Worm (Caenorhabditis elegans) whole organism, L1 larva: ENCODE measurements around the gene cul-4.

Source experiments
- egl-27 ChIP-seq, 2 experiments: fragments of 150-350 bp in 1 of 2; sonication (generic microtip); optimal IDR thresholded peaks; 3 replicates each; lab custom pipeline; 2017 to 2018; ENCODE audit warnings: missing biosample characterization in 2 of 2, missing genetic modification characterization in 2 of 2, missing genetic modification reagents in 2 of 2
- elt-3 ChIP-seq, 6 experiments: fragments of 150-350 bp in 1 of 6; sonication (generic microtip); optimal IDR thresholded peaks; 2 replicates each; lab custom pipeline; 2017 to 2018; ENCODE audit warnings: missing biosample characterization in 6 of 6, missing genetic modification characterization in 6 of 6, inconsistent platforms in 1 of 6
- mdl-1 ChIP-seq, 2 experiments: fragments of 150-350 bp; optimal IDR thresholded peaks; 2 replicates each; lab custom pipeline; 2014 to 2017; ENCODE audit warnings: missing biosample characterization in 2 of 2, missing genetic modification characterization in 2 of 2, inconsistent platforms in 1 of 2
- nhr-20 ChIP-seq: sonication (generic microtip); optimal IDR thresholded peaks from 2 replicates; lab custom pipeline; 2016; ENCODE audit warnings: mild to moderate bottlenecking, missing genetic modification characterization, missing compliant biosample characterization
- nhr-76 ChIP-seq: sonication (generic microtip); optimal IDR thresholded peaks from 2 replicates; lab custom pipeline; 2017; ENCODE audit warnings: missing biosample characterization, missing genetic modification characterization
- nhr-84 ChIP-seq: sonication (generic microtip); optimal IDR thresholded peaks from 2 replicates; lab custom pipeline; 2017; ENCODE audit warnings: missing biosample characterization, missing genetic modification characterization
- rnt-1 ChIP-seq: sonication (generic microtip); optimal IDR thresholded peaks from 2 replicates; lab custom pipeline; 2016; ENCODE audit warnings: mild to moderate bottlenecking, missing genetic modification characterization, moderate library complexity, missing compliant biosample characterization

DNA sequence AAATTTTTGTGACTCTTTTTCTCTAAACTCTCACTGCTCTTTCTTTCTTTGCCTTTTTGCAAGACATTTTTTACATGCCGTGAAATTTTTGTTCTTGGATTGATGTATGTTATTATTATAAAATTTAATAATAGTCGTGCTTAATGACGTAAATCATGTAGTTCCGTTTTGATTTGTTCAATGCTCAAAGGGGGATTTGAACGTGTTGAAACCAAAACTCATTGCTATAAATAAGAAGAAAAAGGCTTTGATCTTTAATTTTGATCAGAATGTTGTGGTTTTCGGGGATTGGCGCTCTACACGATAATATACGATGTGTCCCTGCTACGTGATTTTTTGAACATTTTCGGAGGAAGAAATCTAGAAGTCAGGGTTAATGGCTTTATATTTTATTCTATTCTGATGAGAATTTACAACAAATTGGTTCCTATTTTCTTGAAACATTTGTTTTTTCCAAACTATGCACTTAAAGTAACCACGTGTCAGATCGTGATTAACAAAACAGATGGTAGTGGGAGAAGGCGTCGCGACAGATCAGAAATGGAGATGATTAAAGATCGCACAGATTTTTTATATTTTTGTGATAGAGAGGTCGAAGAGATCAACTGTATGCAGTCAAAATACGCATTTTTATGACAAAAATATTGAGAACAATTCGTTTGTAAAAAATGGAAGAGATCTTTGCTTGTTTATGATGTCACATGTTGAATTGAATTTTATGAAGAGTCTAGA, 39.8 kb downstream of the cul-4 start:
- TF ChIP-seq elt-3 (tag; optimal IDR thresholded peaks at IDR 0.05; lab: Kevin White, UChicago) (peak in 1 of 6 experiments; percentile 55), nhr-76 (tag; lab: Kevin White, UChicago) (no peak), nhr-84 (tag; lab: Kevin White, UChicago) (no peak), mdl-1 (tag; optimal IDR thresholded peaks at IDR 0.05; lab: Kevin White, UChicago) (peak in 1 of 2 experiments; percentile 16), nhr-20 (tag; lab: Kevin White, UChicago) (peak; percentile 41), rnt-1 (no peak), egl-27 (tag; optimal IDR thresholded peaks at IDR 0.05; lab: Kevin White, UChicago) (no peak)
